Worm (Caenorhabditis elegans) whole organism, L3 larva: ENCODE measurements around the gene sfxn-5.

Source experiments
- R02D3.7 ChIP-seq: fragments of 150-350 bp; optimal IDR thresholded peaks from 2 replicates; lab custom pipeline; 2014; ENCODE audit warnings: missing biosample characterization, missing genetic modification characterization
- ceh-82 ChIP-seq: fragments of 150-350 bp; optimal IDR thresholded peaks from 2 replicates; lab custom pipeline; 2014; ENCODE audit warnings: missing biosample characterization, missing genetic modification characterization
- egl-27 ChIP-seq: sonication (generic microtip); optimal IDR thresholded peaks from 4 replicates; lab custom pipeline; 2017; ENCODE audit warnings: missing biosample characterization, missing genetic modification reagents, missing genetic modification characterization
- fos-1 ChIP-seq: fragments of 150-350 bp; optimal IDR thresholded peaks from 2 replicates; lab custom pipeline; 2014; ENCODE audit warnings: missing biosample characterization, missing genetic modification characterization
- jun-1 ChIP-seq: fragments of 150-350 bp; optimal IDR thresholded peaks from 2 replicates; lab custom pipeline; 2014; ENCODE audit warnings: missing biosample characterization, missing genetic modification reagents, missing genetic modification characterization
- nfya-1 ChIP-seq: sonication (generic microtip); optimal IDR thresholded peaks from 2 replicates; lab custom pipeline; 2017; ENCODE audit warnings: missing genetic modification characterization, mild to moderate bottlenecking, missing compliant biosample characterization, antibody characterized with exemption, moderate library complexity; ENCODE audit not compliant: insufficient read depth
- nhr-11 ChIP-seq: fragments of 150-350 bp; optimal IDR thresholded peaks from 2 replicates; lab custom pipeline; 2014; ENCODE audit warnings: missing biosample characterization, missing genetic modification characterization
- nhr-12 ChIP-seq: fragments of 150-350 bp; optimal IDR thresholded peaks from 2 replicates; lab custom pipeline; 2014; ENCODE audit warnings: missing biosample characterization, missing genetic modification characterization
- nhr-237 ChIP-seq: fragments of 150-350 bp; optimal IDR thresholded peaks from 2 replicates; lab custom pipeline; 2014; ENCODE audit warnings: missing biosample characterization, missing genetic modification characterization
- nhr-76 ChIP-seq: fragments of 150-350 bp; sonication (generic microtip); optimal IDR thresholded peaks from 5 replicates; lab custom pipeline; 2014; ENCODE audit warnings: missing biosample characterization, missing genetic modification characterization
- skn-1 ChIP-seq: fragments of 150-350 bp; optimal IDR thresholded peaks from 2 replicates; lab custom pipeline; 2014; ENCODE audit warnings: missing biosample characterization, missing genetic modification characterization
- unc-62 ChIP-seq: fragments of 150-350 bp; sonication (generic microtip); optimal IDR thresholded peaks from 4 replicates; lab custom pipeline; 2014; ENCODE audit warnings: missing biosample characterization, missing genetic modification reagents, missing genetic modification characterization

DNA sequence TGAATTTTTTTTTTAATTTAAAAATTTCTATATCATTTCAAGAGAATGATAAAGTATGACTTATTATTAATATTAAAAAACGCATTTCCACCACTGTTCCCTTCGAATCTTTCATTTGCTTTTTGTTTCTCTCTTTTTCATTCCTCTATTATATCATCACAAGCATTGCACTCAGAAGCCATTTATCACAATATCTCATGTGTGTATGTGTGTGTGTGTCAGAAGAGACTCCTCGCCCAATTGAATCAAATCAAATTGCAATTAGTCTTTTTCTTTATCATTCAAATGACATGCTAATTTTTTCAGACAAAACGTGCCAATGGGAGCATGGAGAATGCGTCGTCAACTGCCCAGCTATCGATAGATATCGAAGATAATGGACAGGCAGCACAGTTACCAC lies 11.3 kb upstream of the sfxn-5 start, which contains the start of gene unc-105:
- TF ChIP-seq nfya-1 (no peak), unc-62 (GFP tag; lab: Kevin White, UChicago) (no peak), nhr-12 (no peak), fos-1 (tag; lab: Kevin White, UChicago) (no peak), egl-27 (tag; lab: Kevin White, UChicago) (no peak), ceh-82 (no peak), nhr-11 (no peak), nhr-237 (no peak), skn-1 (tag; lab: Kevin White, UChicago) (no peak), nhr-76 (tag; lab: Kevin White, UChicago) (no peak), R02D3.7 (tag; lab: Kevin White, UChicago) (no peak), jun-1 (tag; lab: Kevin White, UChicago) (no peak)
